Worm (Caenorhabditis elegans) whole organism, L1 larva: ENCODE data around the gene dpy-10.

Source experiments
- Y116A8C.19 ChIP-seq: sonication (generic microtip); optimal IDR thresholded peaks from 2 replicates; lab custom pipeline; 2016; ENCODE audit warnings: missing compliant biosample characterization, missing genetic modification characterization, borderline replicate concordance
- alr-1 ChIP-seq: fragments of 200-800 bp; sonication (Bioruptor generic); optimal IDR thresholded peaks from 2 replicates; lab custom pipeline; 2018; ENCODE audit warnings: borderline replicate concordance, mild to moderate bottlenecking, missing genetic modification characterization, missing compliant biosample characterization
- aly-2 ChIP-seq: fragments of 150-350 bp; optimal IDR thresholded peaks from 2 replicates; lab custom pipeline; 2014; ENCODE audit warnings: missing biosample characterization, missing genetic modification characterization
- ama-1 ChIP-seq: fragments of 150-350 bp; optimal IDR thresholded peaks from 2 replicates; lab custom pipeline; 2014
- egl-27 ChIP-seq, 2 experiments: fragments of 150-350 bp in 1 of 2; sonication (generic microtip); optimal IDR thresholded peaks; 3 replicates each; lab custom pipeline; 2017 to 2018; ENCODE audit warnings: missing biosample characterization in 2 of 2, missing genetic modification characterization in 2 of 2, missing genetic modification reagents in 2 of 2
- elt-2 ChIP-seq: sonication (generic microtip); optimal IDR thresholded peaks from 2 replicates; lab custom pipeline; 2016; ENCODE audit warnings: missing genetic modification characterization, mild to moderate bottlenecking, inconsistent platforms, missing compliant biosample characterization, missing genetic modification reagents
- grh-1 ChIP-seq: fragments of 200-800 bp; sonication (Bioruptor generic); IDR thresholded peaks from 2 replicates; pipeline ENCODE4 v1.3.6; 2022; ENCODE audit warnings: missing genetic modification reagents, missing genetic modification characterization, missing compliant biosample characterization
- nhr-11 ChIP-seq: fragments of 150-350 bp; optimal IDR thresholded peaks from 2 replicates; lab custom pipeline; 2014; ENCODE audit warnings: missing biosample characterization, missing genetic modification characterization
- nhr-237 ChIP-seq: fragments of 150-350 bp; optimal IDR thresholded peaks from 2 replicates; lab custom pipeline; 2014; ENCODE audit warnings: missing biosample characterization, missing genetic modification characterization
- nhr-76 ChIP-seq: sonication (generic microtip); optimal IDR thresholded peaks from 2 replicates; lab custom pipeline; 2017; ENCODE audit warnings: missing biosample characterization, missing genetic modification characterization
- nhr-84 ChIP-seq: sonication (generic microtip); optimal IDR thresholded peaks from 2 replicates; lab custom pipeline; 2017; ENCODE audit warnings: missing biosample characterization, missing genetic modification characterization
- skn-1 ChIP-seq: fragments of 150-350 bp; optimal IDR thresholded peaks from 2 replicates; lab custom pipeline; 2014; ENCODE audit warnings: missing biosample characterization, missing genetic modification characterization
- unc-30 ChIP-seq: sonication (generic microtip); optimal IDR thresholded peaks from 2 replicates; lab custom pipeline; 2017; ENCODE audit warnings: missing biosample characterization, missing genetic modification characterization

- no peak for TF ChIP-seq nhr-76 (tag; lab: Kevin White, UChicago)
- no peak for TF ChIP-seq grh-1 (GFP tag; lab: Robert Waterston, UW)
- TF ChIP-seq Y116A8C.19 (tag; lab: Kevin White, UChicago) = no peak
- TF ChIP-seq nhr-84 (tag; lab: Kevin White, UChicago) = no peak
- no peak for TF ChIP-seq nhr-237 (tag; lab: Kevin White, UChicago)
- TF ChIP-seq ama-1 = no peak
- TF ChIP-seq unc-30 (tag; lab: Kevin White, UChicago) = no peak
- no peak for TF ChIP-seq elt-2 (tag; lab: Kevin White, UChicago)
- no peak for TF ChIP-seq skn-1 (tag; lab: Kevin White, UChicago)
- no peak for TF ChIP-seq nhr-11 (tag; lab: Kevin White, UChicago)
- no peak for TF ChIP-seq egl-27 (tag; optimal IDR thresholded peaks at IDR 0.05; lab: Kevin White, UChicago)
- no peak for TF ChIP-seq aly-2
- no peak for TF ChIP-seq alr-1 (tag; lab: Kevin White, UChicago)
Measured at ce11 chrII:6715853-6716252, 3.8 kb upstream of the dpy-10 start.
